Fruit fly (Drosophila melanogaster) whole organism, adult: ENCODE measurements around the gene Mst98Ca.

Source experiments
- CG33017 ChIP-seq: fragments of 200-800 bp; sonication (Bioruptor generic); optimal IDR thresholded peaks from 2 replicates; lab custom pipeline; 2018; ENCODE audit warnings: missing biosample characterization, mild to moderate bottlenecking, missing genetic modification characterization, moderate library complexity
- bab1 ChIP-seq: fragments of 200-800 bp; sonication (Bioruptor generic); optimal IDR thresholded peaks from 3 replicates; lab custom pipeline; 2019; ENCODE audit warnings: missing biosample characterization, mild to moderate bottlenecking, missing genetic modification characterization, moderate library complexity
- ovo ChIP-seq: fragments of 200-800 bp; sonication (Bioruptor generic); optimal IDR thresholded peaks from 2 replicates; lab custom pipeline; 2016; ENCODE audit warnings: missing biosample characterization, missing genetic modification characterization
- pad ChIP-seq: fragments of 200-800 bp; sonication (Bioruptor generic); optimal IDR thresholded peaks from 3 replicates; lab custom pipeline; 2017; ENCODE audit warnings: missing biosample characterization, missing genetic modification characterization, mild to moderate bottlenecking, moderate library complexity, missing genetic modification reagents

dm6 chr3R:28324834-28325233 lies 33.7 kb downstream of the Mst98Ca start:
- TF ChIP-seq bab1 (GFP tag; lab: Kevin White, UChicago) (no peak), ovo (GFP tag; lab: Kevin White, UChicago) (no peak), CG33017 (no peak), pad (no peak)
